Worm (Caenorhabditis elegans) whole organism, L2 larva: ENCODE measurements around the gene pptr-1.

Source experiments
- alr-1 ChIP-seq: fragments of 150-350 bp; optimal IDR thresholded peaks from 2 replicates; lab custom pipeline; 2014; ENCODE audit warnings: missing biosample characterization, missing genetic modification characterization
- elt-3 ChIP-seq: sonication (generic microtip); optimal IDR thresholded peaks from 2 replicates; lab custom pipeline; 2017; ENCODE audit warnings: missing biosample characterization, missing genetic modification characterization
- skn-1 ChIP-seq: sonication (generic microtip); optimal IDR thresholded peaks from 2 replicates; lab custom pipeline; 2017; ENCODE audit warnings: missing biosample characterization, missing genetic modification characterization

ce11 chrV:16342258-16342618, 15.1 kb upstream of the pptr-1 start, which contains the start of gene nhr-193:
- no peak for TF ChIP-seq elt-3 (tag; lab: Kevin White, UChicago)
- TF ChIP-seq skn-1 (tag; lab: Kevin White, UChicago), result no peak
- no peak for TF ChIP-seq alr-1 (tag; lab: Kevin White, UChicago)
